Fruit fly (Drosophila melanogaster) whole organism, adult: Measurements from ENCODE around the gene CG17803.
A peak's percentile ranks its signal among the peaks of the same experiment; 100 is the strongest.

Experiments used
- CG11617 ChIP-seq: fragments of 200-800 bp; sonication (Bioruptor generic); optimal IDR thresholded peaks from 2 replicates; lab custom pipeline; 2017; ENCODE audit warnings: mild to moderate bottlenecking, missing biosample characterization, missing genetic modification reagents, missing genetic modification characterization
- CG12768 ChIP-seq: fragments of 200-800 bp; sonication (Bioruptor generic); optimal IDR thresholded peaks from 2 replicates; lab custom pipeline; 2017; ENCODE audit warnings: missing biosample characterization, missing genetic modification characterization, mild to moderate bottlenecking, moderate library complexity, missing genetic modification reagents
- CG14711 ChIP-seq: fragments of 200-800 bp; sonication (Bioruptor generic); optimal IDR thresholded peaks from 2 replicates; lab custom pipeline; 2018; ENCODE audit warnings: missing biosample characterization, mild to moderate bottlenecking, missing genetic modification characterization, moderate library complexity
- CG1620 ChIP-seq: fragments of 200-800 bp; sonication (Bioruptor generic); optimal IDR thresholded peaks from 2 replicates; lab custom pipeline; 2016; ENCODE audit warnings: missing biosample characterization, missing genetic modification characterization
- CG33017 ChIP-seq: fragments of 200-800 bp; sonication (Bioruptor generic); optimal IDR thresholded peaks from 2 replicates; lab custom pipeline; 2018; ENCODE audit warnings: missing biosample characterization, mild to moderate bottlenecking, missing genetic modification characterization, moderate library complexity
- CG5204 ChIP-seq: fragments of 200-800 bp; sonication (Bioruptor generic); optimal IDR thresholded peaks from 2 replicates; lab custom pipeline; 2016; ENCODE audit warnings: missing biosample characterization, missing genetic modification characterization
- CG7045 ChIP-seq: fragments of 200-800 bp; sonication (Bioruptor generic); optimal IDR thresholded peaks from 2 replicates; lab custom pipeline; 2017; ENCODE audit warnings: missing biosample characterization, mild to moderate bottlenecking, missing genetic modification characterization
- CG7101 ChIP-seq: fragments of 200-800 bp; sonication (Bioruptor generic); optimal IDR thresholded peaks from 2 replicates; lab custom pipeline; 2018; ENCODE audit warnings: missing biosample characterization, mild to moderate bottlenecking, missing genetic modification characterization, moderate library complexity
- Clk ChIP-seq: fragments of 200-800 bp; sonication (Bioruptor generic); optimal IDR thresholded peaks from 2 replicates; lab custom pipeline; 2017; ENCODE audit warnings: missing biosample characterization, missing genetic modification characterization
- Crg-1 ChIP-seq: fragments of 200-800 bp; sonication (Bioruptor generic); optimal IDR thresholded peaks from 2 replicates; lab custom pipeline; 2016; ENCODE audit warnings: missing biosample characterization, missing genetic modification characterization
- Hr96 ChIP-seq: fragments of 200-800 bp; sonication (Bioruptor generic); optimal IDR thresholded peaks from 2 replicates; lab custom pipeline; 2016; ENCODE audit warnings: missing biosample characterization, missing genetic modification characterization
- Mnt ChIP-seq: fragments of 200-800 bp; sonication (Bioruptor generic); optimal IDR thresholded peaks from 2 replicates; lab custom pipeline; 2016; ENCODE audit warnings: missing biosample characterization, mild to moderate bottlenecking, missing genetic modification characterization
- bab1 ChIP-seq: fragments of 200-800 bp; sonication (Bioruptor generic); optimal IDR thresholded peaks from 3 replicates; lab custom pipeline; 2019; ENCODE audit warnings: missing biosample characterization, mild to moderate bottlenecking, missing genetic modification characterization, moderate library complexity
- cic ChIP-seq: fragments of 200-800 bp; sonication (Bioruptor generic); optimal IDR thresholded peaks from 2 replicates; lab custom pipeline; 2017; ENCODE audit warnings: missing biosample characterization, mild to moderate bottlenecking, missing genetic modification characterization, moderate library complexity
- cnc ChIP-seq, 2 experiments: fragments of >200 bp; optimal IDR thresholded peaks; 2 replicates each; lab custom pipeline; 2017
- kay ChIP-seq: fragments of 200-800 bp; sonication (Bioruptor generic); peaks from one replicate; lab custom pipeline; 2016; ENCODE audit warnings: missing biosample characterization, missing genetic modification characterization, borderline replicate concordance
- ovo ChIP-seq: fragments of 200-800 bp; sonication (Bioruptor generic); optimal IDR thresholded peaks from 2 replicates; lab custom pipeline; 2016; ENCODE audit warnings: missing biosample characterization, missing genetic modification characterization
- pad ChIP-seq: fragments of 200-800 bp; sonication (Bioruptor generic); optimal IDR thresholded peaks from 3 replicates; lab custom pipeline; 2017; ENCODE audit warnings: missing biosample characterization, missing genetic modification characterization, mild to moderate bottlenecking, moderate library complexity, missing genetic modification reagents
- tj ChIP-seq: fragments of 200-800 bp; sonication (Bioruptor generic); optimal IDR thresholded peaks from 3 replicates; lab custom pipeline; 2017; ENCODE audit warnings: missing biosample characterization, mild to moderate bottlenecking, missing genetic modification characterization, moderate library complexity
- toe ChIP-seq: fragments of 200-800 bp; sonication (Bioruptor generic); optimal IDR thresholded peaks from 2 replicates; lab custom pipeline; 2016; ENCODE audit warnings: missing biosample characterization, missing genetic modification characterization

The CG17803 gene

DNA sequence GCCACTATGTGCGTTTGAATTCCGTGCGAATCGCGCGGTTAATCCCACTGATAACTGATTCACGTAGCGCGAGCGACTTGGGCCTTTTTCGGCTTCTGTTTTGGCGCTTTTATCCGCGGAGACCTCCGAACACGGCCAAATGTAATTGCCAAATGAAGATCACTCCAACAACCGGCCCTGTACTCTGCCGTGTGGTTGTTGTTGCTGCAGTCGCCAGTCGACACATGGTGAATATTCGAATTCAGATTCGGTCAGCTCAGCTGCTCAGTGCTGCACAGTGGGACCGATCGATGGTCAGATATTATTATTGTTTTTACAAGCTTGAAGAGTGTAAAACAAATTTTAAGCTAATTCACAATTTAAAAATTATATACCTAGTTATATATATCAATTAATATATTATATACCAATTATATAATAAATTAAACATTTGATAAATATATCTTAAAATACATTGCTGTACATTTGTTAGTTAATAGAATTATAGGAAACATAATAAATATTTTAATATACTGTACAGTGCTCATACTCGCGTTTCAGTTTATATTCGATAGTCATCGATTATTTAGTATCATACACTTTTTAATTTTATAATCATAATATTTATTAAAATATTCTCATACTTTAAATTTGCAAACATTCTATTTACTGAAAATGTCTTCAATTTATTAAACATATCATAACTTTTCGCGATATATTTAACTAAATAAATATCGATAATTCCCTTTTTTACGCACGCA lies 6.8 kb downstream of the CG17803 start, which contains the start of gene CG43102:
Gene CG43102 (minus strand): TSS at position 156 of the 740 bp plus-strand sequence.
- TF ChIP-seq Clk (GFP tag; lab: Kevin White, UChicago): no peak
- peak; percentile 22 for TF ChIP-seq CG1620
- peak; percentile 7 for TF ChIP-seq tj
- peak; percentile 20 for TF ChIP-seq CG5204
- TF ChIP-seq Crg-1 (GFP tag; lab: Kevin White, UChicago): no peak
- TF ChIP-seq CG12768 (GFP tag; lab: Kevin White, UChicago): no peak
- TF ChIP-seq ovo (GFP tag; lab: Kevin White, UChicago): peak; percentile 12
- TF ChIP-seq toe (GFP tag; lab: Kevin White, UChicago): peak; percentile 31
- TF ChIP-seq bab1 (GFP tag; lab: Kevin White, UChicago): peak; percentile 73
- TF ChIP-seq pad (GFP tag; lab: Kevin White, UChicago): no peak
- TF ChIP-seq CG14711 (tag; lab: Kevin White, UChicago): peak; percentile 92
- no peak for TF ChIP-seq kay (GFP tag; lab: Kevin White, UChicago)
- TF ChIP-seq CG7101 (tag; lab: Kevin White, UChicago): peak; percentile 69
- peak; percentile 49 for TF ChIP-seq Mnt
- peak; percentile 60 for TF ChIP-seq CG11617
- TF ChIP-seq cic: no peak
- TF ChIP-seq cnc (optimal IDR thresholded peaks at IDR 0.05; lab: Kevin White, UChicago): no peak
- TF ChIP-seq CG7045: peak; percentile 34
- TF ChIP-seq CG33017 (tag; lab: Kevin White, UChicago): peak; percentile 60
- TF ChIP-seq Hr96: peak; percentile 58

DNA sequence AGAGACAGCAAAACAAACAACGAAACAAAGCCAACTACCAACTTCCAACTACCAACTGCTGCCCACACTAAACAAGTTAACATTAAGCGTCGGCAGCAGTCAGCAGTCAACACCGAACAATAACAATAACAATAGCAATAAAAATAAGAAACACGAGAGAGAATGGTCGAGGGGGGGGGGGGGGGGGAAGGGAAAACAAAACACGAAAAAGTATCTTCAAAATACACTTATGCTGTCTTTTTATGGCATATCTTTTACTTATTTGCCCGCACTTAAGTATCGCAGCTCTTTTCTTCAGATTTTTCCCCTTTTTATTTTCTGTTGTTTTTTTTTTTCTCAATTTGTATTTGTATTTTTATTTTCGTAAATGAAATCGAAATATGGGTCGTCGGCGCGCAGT lies 8.0 kb downstream of the CG17803 start:
- TF ChIP-seq Crg-1 (GFP tag; lab: Kevin White, UChicago): no peak
- TF ChIP-seq ovo (GFP tag; lab: Kevin White, UChicago): no peak
- TF ChIP-seq Hr96: no peak
- no peak for TF ChIP-seq CG1620
- TF ChIP-seq CG7101 (tag; lab: Kevin White, UChicago): no peak
- TF ChIP-seq CG11617: no peak
- TF ChIP-seq bab1 (GFP tag; lab: Kevin White, UChicago): no peak

DNA sequence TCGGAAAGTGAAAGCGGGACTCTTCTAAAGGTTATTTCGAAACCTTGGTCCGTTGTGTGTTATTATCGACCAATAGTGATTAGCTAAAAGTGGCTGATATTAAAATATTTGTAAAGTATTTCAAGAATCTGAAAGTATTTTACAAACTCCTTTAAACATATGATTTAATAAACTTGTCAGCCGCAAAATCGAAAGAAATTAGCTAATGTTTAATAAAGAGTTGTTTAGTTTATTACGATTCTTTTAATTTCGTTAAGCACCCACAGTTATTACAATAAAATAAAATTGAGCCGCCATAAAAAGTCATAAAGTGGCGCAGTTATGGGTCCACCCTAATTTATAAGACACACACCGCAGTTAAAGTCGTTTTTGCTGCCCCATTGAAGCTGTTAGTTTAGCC lies 11.4 kb downstream of the CG17803 start:
- no peak for TF ChIP-seq CG7101 (tag; lab: Kevin White, UChicago)
- TF ChIP-seq kay (GFP tag; lab: Kevin White, UChicago): no peak
- TF ChIP-seq CG1620: no peak
- no peak for TF ChIP-seq cnc (optimal IDR thresholded peaks at IDR 0.05; lab: Kevin White, UChicago)
- TF ChIP-seq Crg-1 (GFP tag; lab: Kevin White, UChicago): no peak
- TF ChIP-seq cic: no peak
- no peak for TF ChIP-seq bab1 (GFP tag; lab: Kevin White, UChicago)
- TF ChIP-seq tj: no peak
- TF ChIP-seq Clk (GFP tag; lab: Kevin White, UChicago): no peak
- TF ChIP-seq CG12768 (GFP tag; lab: Kevin White, UChicago): no peak
- no peak for TF ChIP-seq CG7045
- no peak for TF ChIP-seq toe (GFP tag; lab: Kevin White, UChicago)
- TF ChIP-seq CG11617: no peak
- TF ChIP-seq CG14711 (tag; lab: Kevin White, UChicago): no peak
- no peak for TF ChIP-seq CG33017 (tag; lab: Kevin White, UChicago)
- TF ChIP-seq Mnt: no peak
- no peak for TF ChIP-seq Hr96
- no peak for TF ChIP-seq CG5204
- no peak for TF ChIP-seq pad (GFP tag; lab: Kevin White, UChicago)

DNA sequence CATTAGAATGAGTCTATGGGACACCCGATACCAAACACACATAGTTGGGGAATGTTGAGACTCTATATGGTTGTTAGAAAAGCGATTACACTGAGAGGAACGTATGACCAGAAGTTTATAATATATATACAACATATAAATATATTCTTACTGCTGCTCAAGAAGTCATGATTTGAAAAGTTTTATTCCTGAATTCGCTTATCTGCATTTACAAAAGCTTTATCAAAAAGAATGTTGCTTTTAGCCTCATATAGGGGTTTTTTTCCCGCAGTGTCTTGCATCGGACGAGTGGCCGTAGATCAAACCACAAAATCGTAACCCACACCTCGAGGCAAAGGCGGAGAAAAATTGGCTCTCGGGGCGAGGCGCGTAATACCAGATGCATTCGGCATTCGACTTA lies 13.5 kb downstream of the CG17803 start:
- TF ChIP-seq kay (GFP tag; lab: Kevin White, UChicago) (no peak), CG5204 (no peak), CG11617 (no peak), cic (no peak), Hr96 (no peak), toe (GFP tag; lab: Kevin White, UChicago) (no peak), CG7045 (no peak), bab1 (GFP tag; lab: Kevin White, UChicago) (no peak), CG1620 (no peak), CG33017 (tag; lab: Kevin White, UChicago) (no peak), CG14711 (tag; lab: Kevin White, UChicago) (no peak), CG7101 (tag; lab: Kevin White, UChicago) (no peak), Crg-1 (GFP tag; lab: Kevin White, UChicago) (no peak), CG12768 (GFP tag; lab: Kevin White, UChicago) (no peak), pad (GFP tag; lab: Kevin White, UChicago) (no peak), ovo (GFP tag; lab: Kevin White, UChicago) (no peak), Mnt (no peak), Clk (GFP tag; lab: Kevin White, UChicago) (no peak), cnc (optimal IDR thresholded peaks at IDR 0.05; lab: Kevin White, UChicago) (no peak), tj (no peak)

DNA sequence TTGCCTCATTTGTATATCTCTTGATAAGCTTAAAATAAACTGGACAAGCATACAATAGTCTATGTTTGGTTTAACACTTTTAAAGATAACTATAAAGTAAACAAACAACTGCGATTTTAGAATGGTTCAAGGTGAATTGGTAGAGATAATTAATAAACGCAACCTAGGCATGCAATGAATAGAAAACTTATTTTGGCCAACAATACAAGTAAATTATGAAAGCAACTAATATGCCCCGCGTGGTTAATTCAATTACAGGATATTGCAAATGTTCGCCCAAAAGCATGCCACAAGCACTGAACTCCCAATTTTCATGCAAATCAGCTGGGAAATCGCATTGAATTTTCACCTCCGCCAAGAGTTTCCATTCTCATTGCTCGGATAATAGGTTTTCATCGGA lies 17.1 kb downstream of the CG17803 start:
- TF ChIP-seq Crg-1 (GFP tag; lab: Kevin White, UChicago) (no peak), cnc (optimal IDR thresholded peaks at IDR 0.05; lab: Kevin White, UChicago) (no peak), tj (no peak), CG14711 (tag; lab: Kevin White, UChicago) (no peak), CG5204 (no peak), Hr96 (no peak), CG11617 (no peak), ovo (GFP tag; lab: Kevin White, UChicago) (no peak), CG7101 (tag; lab: Kevin White, UChicago) (no peak), Mnt (no peak), CG33017 (tag; lab: Kevin White, UChicago) (no peak), toe (GFP tag; lab: Kevin White, UChicago) (no peak), cic (no peak), kay (GFP tag; lab: Kevin White, UChicago) (no peak), CG12768 (GFP tag; lab: Kevin White, UChicago) (no peak), Clk (GFP tag; lab: Kevin White, UChicago) (no peak), CG7045 (no peak), CG1620 (no peak)
